Worm (Caenorhabditis elegans): ENCODE data around the gene srbc-36.

ce11 chrV:3502038-3502437 is 11.7 kb upstream of the srbc-36 start, which contains the start of the genes C07G3.8 and C07G3.10:
- TF ChIP-seq F44E2.7 (GFP tag; IDR thresholded peaks at IDR 0.05) (no peak), fos-1 (tag; optimal IDR thresholded peaks at IDR 0.05) (no peak), nhr-77 (tag; optimal IDR thresholded peaks at IDR 0.05) (no peak)

All from whole organism, L4 larva.